Fruit fly (Drosophila melanogaster) whole organism, adult: ENCODE data around the gene CG32551.

ENCODE experiments used
- CG14711 ChIP-seq: fragments of 200-800 bp; sonication (Bioruptor generic); optimal IDR thresholded peaks from 2 replicates; lab custom pipeline; 2018; ENCODE audit warnings: missing biosample characterization, mild to moderate bottlenecking, missing genetic modification characterization, moderate library complexity
- CG1620 ChIP-seq: fragments of 200-800 bp; sonication (Bioruptor generic); optimal IDR thresholded peaks from 2 replicates; lab custom pipeline; 2016; ENCODE audit warnings: missing biosample characterization, missing genetic modification characterization
- CG5204 ChIP-seq: fragments of 200-800 bp; sonication (Bioruptor generic); optimal IDR thresholded peaks from 2 replicates; lab custom pipeline; 2016; ENCODE audit warnings: missing biosample characterization, missing genetic modification characterization
- Hr96 ChIP-seq: fragments of 200-800 bp; sonication (Bioruptor generic); optimal IDR thresholded peaks from 2 replicates; lab custom pipeline; 2016; ENCODE audit warnings: missing biosample characterization, missing genetic modification characterization
- cic ChIP-seq: fragments of 200-800 bp; sonication (Bioruptor generic); optimal IDR thresholded peaks from 2 replicates; lab custom pipeline; 2017; ENCODE audit warnings: missing biosample characterization, mild to moderate bottlenecking, missing genetic modification characterization, moderate library complexity
- kay ChIP-seq: fragments of 200-800 bp; sonication (Bioruptor generic); peaks from one replicate; lab custom pipeline; 2016; ENCODE audit warnings: missing biosample characterization, missing genetic modification characterization, borderline replicate concordance
- tj ChIP-seq: fragments of 200-800 bp; sonication (Bioruptor generic); optimal IDR thresholded peaks from 3 replicates; lab custom pipeline; 2017; ENCODE audit warnings: missing biosample characterization, mild to moderate bottlenecking, missing genetic modification characterization, moderate library complexity

dm6 chrX:18438568-18438967 lies at the start of gene CG32551:
- TF ChIP-seq Hr96 (GFP tag; lab: Kevin White, UChicago), result no peak
- TF ChIP-seq CG1620 (GFP tag; lab: Kevin White, UChicago), result no peak
- TF ChIP-seq cic (GFP tag; lab: Kevin White, UChicago), result no peak
- no peak for TF ChIP-seq tj (GFP tag; lab: Kevin White, UChicago)
- no peak for TF ChIP-seq CG14711
- no peak for TF ChIP-seq kay (GFP tag; lab: Kevin White, UChicago)
- TF ChIP-seq CG5204, result no peak
